Fruit fly (Drosophila melanogaster) whole organism, prepupa: ENCODE data around the gene GV1.

Experiments used
- Blimp-1 ChIP-seq: fragments of 200-800 bp; sonication (Bioruptor generic); optimal IDR thresholded peaks from 3 replicates; lab custom pipeline; 2017; ENCODE audit warnings: missing biosample characterization, missing genetic modification characterization, mild to moderate bottlenecking, moderate library complexity, missing genetic modification reagents
- CG10669 ChIP-seq: fragments of 200-800 bp; sonication (Bioruptor generic); optimal IDR thresholded peaks from 3 replicates; lab custom pipeline; 2018; ENCODE audit warnings: missing biosample characterization, mild to moderate bottlenecking, missing genetic modification characterization, moderate library complexity
- CG11294 ChIP-seq: fragments of 200-800 bp; sonication (Bioruptor generic); IDR thresholded peaks from 2 replicates; pipeline ENCODE4 v1.3.6; 2022; ENCODE audit warnings: missing biosample characterization, missing genetic modification characterization
- CG11902 ChIP-seq: fragments of 200-800 bp; sonication (Bioruptor generic); optimal IDR thresholded peaks from 3 replicates; lab custom pipeline; 2016; ENCODE audit warnings: missing biosample characterization, missing genetic modification characterization
- CG15336 ChIP-seq: fragments of 200-800 bp; sonication (Bioruptor generic); IDR thresholded peaks from 2 replicates; pipeline ENCODE4 v1.3.6; 2022; ENCODE audit warnings: missing biosample characterization, missing genetic modification characterization
- CG1621 ChIP-seq: fragments of 200-800 bp; sonication (Bioruptor generic); optimal IDR thresholded peaks from 3 replicates; lab custom pipeline; 2018; ENCODE audit warnings: missing biosample characterization, mild to moderate bottlenecking, missing genetic modification characterization
- CG16779 ChIP-seq: fragments of 200-800 bp; sonication (Bioruptor generic); optimal IDR thresholded peaks from 3 replicates; lab custom pipeline; 2017; ENCODE audit warnings: missing biosample characterization, mild to moderate bottlenecking, missing genetic modification characterization
- CG3032 ChIP-seq: fragments of 200-800 bp; optimal IDR thresholded peaks from 2 replicates; lab custom pipeline; 2019; ENCODE audit warnings: missing biosample characterization, mild to moderate bottlenecking, missing genetic modification characterization, moderate library complexity
- CG32006 ChIP-seq: fragments of 200-800 bp; sonication (Bioruptor generic); optimal IDR thresholded peaks from 3 replicates; lab custom pipeline; 2017; ENCODE audit warnings: missing biosample characterization, mild to moderate bottlenecking, missing genetic modification characterization
- CG34406 ChIP-seq: fragments of 200-800 bp; sonication (Bioruptor generic); optimal IDR thresholded peaks from 3 replicates; lab custom pipeline; 2016; ENCODE audit warnings: missing biosample characterization, missing genetic modification characterization
- CG3919 ChIP-seq: fragments of 200-800 bp; sonication (Bioruptor generic); optimal IDR thresholded peaks from 3 replicates; lab custom pipeline; 2016; ENCODE audit warnings: missing biosample characterization, missing genetic modification characterization
- CG4318 ChIP-seq: fragments of 200-800 bp; sonication (Bioruptor generic); optimal IDR thresholded peaks from 3 replicates; lab custom pipeline; 2017; ENCODE audit warnings: missing biosample characterization, mild to moderate bottlenecking, missing genetic modification characterization
- CG6163 ChIP-seq: fragments of 200-800 bp; sonication (Bioruptor generic); IDR thresholded peaks from 3 replicates; pipeline ENCODE4 v1.3.6; 2022; ENCODE audit warnings: missing biosample characterization, missing genetic modification characterization
- CG6276 ChIP-seq: fragments of 200-800 bp; sonication (Bioruptor generic); optimal IDR thresholded peaks from 2 replicates; lab custom pipeline; 2017; ENCODE audit warnings: missing biosample characterization, mild to moderate bottlenecking, missing genetic modification characterization
- CG6792 ChIP-seq: fragments of 200-800 bp; sonication (Bioruptor generic); optimal IDR thresholded peaks from 3 replicates; lab custom pipeline; 2016; ENCODE audit warnings: missing biosample characterization, missing genetic modification characterization
- CG6808 ChIP-seq: fragments of 200-800 bp; sonication (Bioruptor generic); optimal IDR thresholded peaks from 3 replicates; lab custom pipeline; 2017; ENCODE audit warnings: missing biosample characterization, missing genetic modification characterization, mild to moderate bottlenecking, moderate library complexity, missing genetic modification reagents
- CG6854 ChIP-seq: fragments of 200-800 bp; sonication (Bioruptor generic); optimal IDR thresholded peaks from 2 replicates; lab custom pipeline; 2017; ENCODE audit warnings: missing biosample characterization, mild to moderate bottlenecking, missing genetic modification characterization
- CG7368 ChIP-seq: fragments of 200-800 bp; sonication (Bioruptor generic); optimal IDR thresholded peaks from 3 replicates; lab custom pipeline; 2016; ENCODE audit warnings: missing biosample characterization, missing genetic modification characterization
- CG8119 ChIP-seq: fragments of 200-800 bp; sonication (Bioruptor generic); IDR thresholded peaks from 3 replicates; pipeline ENCODE4 v1.3.6; 2022; ENCODE audit warnings: missing biosample characterization, missing genetic modification characterization
- CG8319 ChIP-seq: fragments of 200-800 bp; sonication (Bioruptor generic); optimal IDR thresholded peaks from 3 replicates; lab custom pipeline; 2016; ENCODE audit warnings: missing biosample characterization, missing genetic modification characterization
- CG8632 ChIP-seq: fragments of 200-800 bp; sonication (Bioruptor generic); optimal IDR thresholded peaks from 3 replicates; lab custom pipeline; 2016; ENCODE audit warnings: missing biosample characterization, missing genetic modification characterization
- CG9139 ChIP-seq: fragments of 200-800 bp; sonication (Bioruptor generic); optimal IDR thresholded peaks from 3 replicates; lab custom pipeline; 2017; ENCODE audit warnings: missing biosample characterization, mild to moderate bottlenecking, missing genetic modification characterization
- Eip75B ChIP-seq: fragments of 200-800 bp; sonication (Bioruptor generic); optimal IDR thresholded peaks from 3 replicates; lab custom pipeline; 2016; ENCODE audit warnings: missing biosample characterization, missing genetic modification characterization
- Eip78C ChIP-seq: fragments of 200-800 bp; sonication (Bioruptor generic); peaks from one replicate; lab custom pipeline; 2016; ENCODE audit warnings: missing biosample characterization, missing genetic modification characterization
- Eip93F ChIP-seq: fragments of 200-800 bp; sonication (Bioruptor generic); optimal IDR thresholded peaks from 2 replicates; lab custom pipeline; 2016; ENCODE audit warnings: missing biosample characterization, mild to moderate bottlenecking, missing genetic modification characterization
- Ets21C ChIP-seq: fragments of 200-800 bp; sonication (Bioruptor generic); optimal IDR thresholded peaks from 3 replicates; lab custom pipeline; 2016; ENCODE audit warnings: missing biosample characterization, missing genetic modification characterization
- Ets96B ChIP-seq: fragments of 200-800 bp; optimal IDR thresholded peaks from 2 replicates; lab custom pipeline; 2019; ENCODE audit warnings: missing biosample characterization, mild to moderate bottlenecking, missing genetic modification characterization, moderate library complexity
- OdsH ChIP-seq: fragments of 200-800 bp; sonication (Bioruptor generic); optimal IDR thresholded peaks from 3 replicates; lab custom pipeline; 2016; ENCODE audit warnings: missing biosample characterization, missing genetic modification characterization
- Smox ChIP-seq: fragments of 200-800 bp; sonication (Bioruptor generic); optimal IDR thresholded peaks from 3 replicates; lab custom pipeline; 2016; ENCODE audit warnings: missing biosample characterization, missing genetic modification characterization
- Sox102F ChIP-seq: fragments of 200-800 bp; sonication (Bioruptor generic); optimal IDR thresholded peaks from 2 replicates; lab custom pipeline; 2016; ENCODE audit warnings: missing biosample characterization, mild to moderate bottlenecking, missing genetic modification characterization
- Sox15 ChIP-seq: fragments of 200-800 bp; sonication (Bioruptor generic); optimal IDR thresholded peaks from 3 replicates; lab custom pipeline; 2016; ENCODE audit warnings: missing biosample characterization, missing genetic modification characterization
- achi ChIP-seq: fragments of 200-800 bp; sonication (Bioruptor generic); optimal IDR thresholded peaks from 3 replicates; lab custom pipeline; 2016; ENCODE audit warnings: missing biosample characterization, missing genetic modification characterization
- acj6 ChIP-seq: fragments of 200-800 bp; sonication (Bioruptor generic); optimal IDR thresholded peaks from 3 replicates; lab custom pipeline; 2016; ENCODE audit warnings: missing biosample characterization, missing genetic modification characterization
- cyc ChIP-seq: fragments of 200-800 bp; sonication (Bioruptor generic); optimal IDR thresholded peaks from 3 replicates; lab custom pipeline; 2016; ENCODE audit warnings: missing biosample characterization, missing genetic modification characterization
- dac ChIP-seq: fragments of 200-800 bp; sonication (Bioruptor generic); optimal IDR thresholded peaks from 2 replicates; lab custom pipeline; 2017; ENCODE audit warnings: missing biosample characterization, mild to moderate bottlenecking, missing genetic modification characterization
- dsx ChIP-seq: fragments of 200-800 bp; optimal IDR thresholded peaks from 3 replicates; lab custom pipeline; 2019; ENCODE audit warnings: missing biosample characterization, mild to moderate bottlenecking, missing genetic modification characterization, moderate library complexity; ENCODE audit not compliant: poor library complexity, severe bottlenecking
- esn ChIP-seq: fragments of 200-800 bp; sonication (Bioruptor generic); optimal IDR thresholded peaks from 2 replicates; lab custom pipeline; 2016; ENCODE audit warnings: missing biosample characterization, mild to moderate bottlenecking, missing genetic modification characterization, moderate library complexity
- fkh ChIP-seq: fragments of 200-800 bp; sonication (Bioruptor generic); optimal IDR thresholded peaks from 3 replicates; lab custom pipeline; 2017; ENCODE audit warnings: missing biosample characterization, mild to moderate bottlenecking, missing genetic modification characterization, moderate library complexity
- lz ChIP-seq: fragments of 200-800 bp; sonication (Bioruptor generic); optimal IDR thresholded peaks from 3 replicates; lab custom pipeline; 2016; ENCODE audit warnings: missing biosample characterization, missing genetic modification characterization
- pdm3 ChIP-seq: fragments of 200-800 bp; sonication (Bioruptor generic); optimal IDR thresholded peaks from 3 replicates; lab custom pipeline; 2016; ENCODE audit warnings: missing biosample characterization, missing genetic modification characterization
- ss ChIP-seq, 2 experiments: fragments of 200-800 bp; sonication (Bioruptor generic); optimal IDR thresholded peaks; 2 replicates in 1 of 2; 3 replicates in 1 of 2; lab custom pipeline; 2017 to 2018; ENCODE audit warnings: mild to moderate bottlenecking in 2 of 2, missing biosample characterization in 2 of 2, missing genetic modification characterization in 2 of 2, moderate library complexity in 1 of 2
- svp ChIP-seq: fragments of 200-800 bp; sonication (Bioruptor generic); peaks from one replicate; lab custom pipeline; 2016; ENCODE audit warnings: missing biosample characterization, missing genetic modification characterization
- vri ChIP-seq: fragments of 200-800 bp; sonication (Bioruptor generic); optimal IDR thresholded peaks from 3 replicates; lab custom pipeline; 2016; ENCODE audit warnings: missing biosample characterization, mild to moderate bottlenecking, missing genetic modification characterization

GV1 gene

DNA sequence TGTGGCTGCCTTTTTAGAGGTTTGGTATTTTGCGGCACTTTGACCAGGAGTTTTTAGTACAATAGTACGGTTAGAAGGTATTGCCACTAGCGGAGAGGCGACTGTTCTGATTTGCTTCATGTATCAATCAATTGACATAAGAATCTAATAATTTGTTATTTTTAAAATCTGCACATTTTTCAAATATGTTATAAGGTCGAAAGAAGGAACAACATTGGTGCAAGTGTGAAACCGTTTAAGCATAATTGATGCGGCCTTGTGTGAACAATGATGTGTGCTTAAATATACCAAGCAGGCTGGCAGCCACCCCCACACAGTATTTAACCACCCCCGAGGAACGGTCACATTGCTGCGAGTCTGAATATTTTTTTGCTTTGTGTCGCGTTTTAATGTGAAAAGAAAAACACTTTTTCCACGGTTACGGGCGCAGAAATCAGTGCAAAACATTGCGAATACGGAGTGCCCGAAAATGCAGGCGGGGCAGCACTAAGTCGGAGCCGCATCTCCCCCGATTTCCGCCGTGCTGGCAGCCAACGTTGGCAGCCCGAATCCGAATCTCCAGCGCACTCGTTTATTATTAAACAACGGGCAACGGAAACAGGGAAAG is 54.8 kb downstream of the GV1 start, which contains the start of the genes HBS1 and CG12025 (continued):
- TF ChIP-seq CG6792 (GFP tag; lab: Kevin White, UChicago) (no peak), vri (GFP tag; lab: Kevin White, UChicago) (no peak), Blimp-1 (GFP tag; lab: Kevin White, UChicago) (no peak), ss (GFP tag; optimal IDR thresholded peaks at IDR 0.05; lab: Kevin White, UChicago) (peak in 1 of 2 experiments; percentile 8), CG7368 (GFP tag; lab: Kevin White, UChicago) (no peak), CG9139 (GFP tag; lab: Kevin White, UChicago) (no peak), CG4318 (GFP tag; lab: Kevin White, UChicago) (no peak), achi (GFP tag; lab: Kevin White, UChicago) (peak; percentile 24), CG8632 (GFP tag; lab: Kevin White, UChicago) (no peak), Eip93F (GFP tag; lab: Kevin White, UChicago) (no peak), svp (GFP tag; lab: Kevin White, UChicago) (peak; percentile 88), CG8319 (GFP tag; lab: Kevin White, UChicago) (no peak), CG3919 (GFP tag; lab: Kevin White, UChicago) (peak; percentile 41), acj6 (GFP tag; lab: Kevin White, UChicago) (peak; percentile 28), Sox15 (GFP tag; lab: Kevin White, UChicago) (peak; percentile 46)
- TF ChIP-seq, all 60 proteins: peak for 32

dm6 chr3L:1866021-1866811 is 55.8 kb downstream of the GV1 start:
- TF ChIP-seq ss (GFP tag; optimal IDR thresholded peaks at IDR 0.05; lab: Kevin White, UChicago) (peak; percentile 31 to 38), CG15336 (GFP tag; lab: Robert Waterston, UW) (peak; percentile 11; the same call in 1 of the 2 replicates), CG16779 (tag; lab: Kevin White, UChicago) (peak; percentile 23), CG7368 (GFP tag; lab: Kevin White, UChicago) (peak; percentile 9), Blimp-1 (GFP tag; lab: Kevin White, UChicago) (no peak), Eip78C (GFP tag; lab: Kevin White, UChicago) (no peak), CG6854 (GFP tag; lab: Kevin White, UChicago) (peak; percentile 69), CG1621 (peak; percentile 3), CG6276 (GFP tag; lab: Kevin White, UChicago) (peak; percentile 55), CG8119 (GFP tag; lab: Robert Waterston, UW) (0 out of 3 replicates have a peak, but pooled peaks have one; percentile 17), CG6163 (GFP tag; lab: Robert Waterston, UW) (no peak), svp (GFP tag; lab: Kevin White, UChicago) (peak; percentile 96)

DNA sequence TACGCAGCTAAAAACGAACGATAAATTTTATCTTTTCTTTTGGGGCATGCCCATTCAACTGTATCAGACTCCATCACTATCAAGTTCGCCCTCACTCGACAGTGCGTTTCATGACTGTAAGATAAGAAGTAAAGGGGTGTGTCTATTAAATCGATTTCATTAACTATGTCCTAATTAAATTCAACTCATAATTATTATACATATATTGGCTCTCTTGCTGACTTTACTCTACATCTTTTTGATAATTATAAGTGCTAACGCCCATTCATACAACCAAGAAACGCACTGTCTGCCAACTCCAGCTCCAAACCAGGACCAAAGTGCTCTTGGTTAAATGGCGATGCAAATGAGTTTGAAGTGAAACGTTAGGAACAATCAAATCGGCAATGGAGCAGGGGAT is 58.5 kb downstream of the GV1 start:
- TF ChIP-seq CG15336 (GFP tag; lab: Robert Waterston, UW): peak; percentile 36; the same call in 1 of the 2 replicates
- peak; percentile 65 for TF ChIP-seq Eip78C (GFP tag; lab: Kevin White, UChicago)
- no peak for TF ChIP-seq Smox (GFP tag; lab: Kevin White, UChicago)
- no peak for TF ChIP-seq CG34406
- peak; percentile 37 for TF ChIP-seq esn (GFP tag; lab: Kevin White, UChicago)
- TF ChIP-seq CG7368 (GFP tag; lab: Kevin White, UChicago): no peak
- no peak for TF ChIP-seq Blimp-1 (GFP tag; lab: Kevin White, UChicago)
- peak; percentile 11 for TF ChIP-seq lz (GFP tag; lab: Kevin White, UChicago)
- TF ChIP-seq Eip75B: no peak
- TF ChIP-seq CG10669 (GFP tag; lab: Kevin White, UChicago): no peak
- peak; percentile 0 for TF ChIP-seq dsx (GFP tag; lab: Kevin White, UChicago)
- no peak for TF ChIP-seq pdm3 (GFP tag; lab: Kevin White, UChicago)
- TF ChIP-seq OdsH (GFP tag; lab: Kevin White, UChicago): no peak
- TF ChIP-seq Sox102F (GFP tag; lab: Kevin White, UChicago): no peak
- no peak for TF ChIP-seq achi (GFP tag; lab: Kevin White, UChicago)
- no peak for TF ChIP-seq cyc
- TF ChIP-seq CG11294 (GFP tag; lab: Robert Waterston, UW): peak; percentile 9; the same call in 1 of the 2 replicates
- TF ChIP-seq vri (GFP tag; lab: Kevin White, UChicago): no peak
- no peak for TF ChIP-seq CG11902 (GFP tag; lab: Kevin White, UChicago)
- TF ChIP-seq CG6808 (GFP tag; lab: Kevin White, UChicago): no peak
- no peak for TF ChIP-seq Ets96B (tag; lab: Kevin White, UChicago)
- no peak for TF ChIP-seq fkh (GFP tag; lab: Kevin White, UChicago)
- TF ChIP-seq dac: no peak
- no peak for TF ChIP-seq acj6 (GFP tag; lab: Kevin White, UChicago)
- peak; percentile 21 for TF ChIP-seq CG8319 (GFP tag; lab: Kevin White, UChicago)
- TF ChIP-seq CG32006 (GFP tag; lab: Kevin White, UChicago): no peak
- peak; percentile 6 for TF ChIP-seq CG6792 (GFP tag; lab: Kevin White, UChicago)
- TF ChIP-seq CG3032 (tag; lab: Kevin White, UChicago): peak; percentile 23
- TF ChIP-seq ss (GFP tag; optimal IDR thresholded peaks at IDR 0.05; lab: Kevin White, UChicago): no peak
- no peak for TF ChIP-seq Ets21C (GFP tag; lab: Kevin White, UChicago)
